Fruit fly (Drosophila melanogaster): ENCODE results near the gene Srp54.

The Srp54 gene

dm6 chr2L:9943521-9943920 is 30.8 kb downstream of the Srp54 start (continued):
- TF ChIP-seq tll (GFP tag; optimal IDR thresholded peaks at IDR 0.05), result no peak
- peak; percentile 8 for TF ChIP-seq CG12071 (GFP tag; optimal IDR thresholded peaks at IDR 0.05)
- peak; percentile 34 for TF ChIP-seq Hmr (GFP tag; optimal IDR thresholded peaks at IDR 0.05)
- TF ChIP-seq slou (GFP tag; optimal IDR thresholded peaks at IDR 0.05), result no peak
- no peak for TF ChIP-seq CG11085 (GFP tag; IDR thresholded peaks at IDR 0.05)
- peak; percentile 4 for TF ChIP-seq CG17385 (GFP tag; optimal IDR thresholded peaks at IDR 0.05)
- TF ChIP-seq ftz-f1 (GFP tag; optimal IDR thresholded peaks at IDR 0.05), result peak; percentile 39
- TF ChIP-seq bowl (GFP tag; IDR thresholded peaks at IDR 0.05), result no peak
- no peak for TF ChIP-seq insv (GFP tag; optimal IDR thresholded peaks at IDR 0.05)
- TF ChIP-seq CG10274 (GFP tag; optimal IDR thresholded peaks at IDR 0.05), result no peak
- no peak for TF ChIP-seq amos (GFP tag; IDR thresholded peaks at IDR 0.05; ENCODE audit: partially characterized antibody)
- TF ChIP-seq HLH54F (GFP tag; optimal IDR thresholded peaks at IDR 0.05), result no peak
- no peak for TF ChIP-seq Sin3A (optimal IDR thresholded peaks at IDR 0.05)
- TF ChIP-seq CG15601 (tag; optimal IDR thresholded peaks at IDR 0.05), result no peak
- TF ChIP-seq Lpt (GFP tag; optimal IDR thresholded peaks at IDR 0.05), result no peak
- TF ChIP-seq ap (GFP tag; IDR thresholded peaks at IDR 0.05), result no peak
- peak; percentile 52 for TF ChIP-seq CG10543 (GFP tag; optimal IDR thresholded peaks at IDR 0.05)
- TF ChIP-seq ac (GFP tag; optimal IDR thresholded peaks at IDR 0.05), result no peak
- TF ChIP-seq bcd (GFP tag; optimal IDR thresholded peaks at IDR 0.05), result no peak
- no peak for TF ChIP-seq H15 (GFP tag; IDR thresholded peaks at IDR 0.05)
- peak; percentile 51 for TF ChIP-seq Hey (tag; optimal IDR thresholded peaks at IDR 0.05)
- no peak for TF ChIP-seq CG6683 (GFP tag; optimal IDR thresholded peaks at IDR 0.05)
- no peak for TF ChIP-seq D19B (GFP tag; optimal IDR thresholded peaks at IDR 0.05)
- TF ChIP-seq Dp (GFP tag; optimal IDR thresholded peaks at IDR 0.05), result no peak
- no peak for TF ChIP-seq CG11398 (GFP tag; optimal IDR thresholded peaks at IDR 0.05)
- no peak for TF ChIP-seq CG11504 (tag; optimal IDR thresholded peaks at IDR 0.05)
- TF ChIP-seq Abd-B (GFP tag; optimal IDR thresholded peaks at IDR 0.05), result no peak
- TF ChIP-seq so (GFP tag; IDR thresholded peaks at IDR 0.05), result no peak
- no peak for TF ChIP-seq jigr1 (GFP tag; IDR thresholded peaks at IDR 0.05)
- no peak for TF ChIP-seq Vsx1 (GFP tag; optimal IDR thresholded peaks at IDR 0.05)
- no peak for TF ChIP-seq Ets65A (GFP tag)
- TF ChIP-seq CG10654 (GFP tag; optimal IDR thresholded peaks at IDR 0.05), result no peak
- no peak for TF ChIP-seq CG14667 (GFP tag; IDR thresholded peaks at IDR 0.05)
- no peak for TF ChIP-seq CG3726 (GFP tag; IDR thresholded peaks at IDR 0.05)
- TF ChIP-seq croc (GFP tag; conservative IDR thresholded peaks at IDR 0.05), result no peak
- no peak for TF ChIP-seq Hr78 (GFP tag; optimal IDR thresholded peaks at IDR 0.05)
- TF ChIP-seq cato (GFP tag; optimal IDR thresholded peaks at IDR 0.05; ENCODE audit: borderline replicate concordance), result no peak
- no peak for TF ChIP-seq Opbp (GFP tag; IDR thresholded peaks at IDR 0.05; ENCODE audit: partially characterized antibody)
- TF ChIP-seq CG10267 (tag; optimal IDR thresholded peaks at IDR 0.05), result no peak
- no peak for TF ChIP-seq Gug (GFP tag; IDR thresholded peaks at IDR 0.05)
- no peak for TF ChIP-seq CG2202 (tag; optimal IDR thresholded peaks at IDR 0.05)
- no peak for TF ChIP-seq Bdp1 (GFP tag; optimal IDR thresholded peaks at IDR 0.05)
- no peak for TF ChIP-seq esg (GFP tag; conservative IDR thresholded peaks at IDR 0.05)
- peak; percentile 67 for TF ChIP-seq CG18599 (GFP tag; optimal IDR thresholded peaks at IDR 0.05)
- no peak for TF ChIP-seq Hsf (GFP tag; optimal IDR thresholded peaks at IDR 0.05)
- TF ChIP-seq CG12219 (GFP tag; optimal IDR thresholded peaks at IDR 0.05), result peak; percentile 29
- peak; percentile 60 for TF ChIP-seq gro (GFP tag; optimal IDR thresholded peaks at IDR 0.05)
- no peak for TF ChIP-seq CG9932 (GFP tag; IDR thresholded peaks at IDR 0.05)
- no peak for TF ChIP-seq Antp (GFP tag; optimal IDR thresholded peaks at IDR 0.05)
- TF ChIP-seq org-1 (GFP tag; optimal IDR thresholded peaks at IDR 0.05), result no peak
- TF ChIP-seq CG12391 (tag; optimal IDR thresholded peaks at IDR 0.05), result no peak
- no peak for TF ChIP-seq gsb-n (tag; optimal IDR thresholded peaks at IDR 0.05)

Data from whole organism, embryonic.